Fruit fly (Drosophila melanogaster): ENCODE data around the gene ImpE2.

Gene ImpE2

dm6 chr3L:3518512-3519492, 6.3 kb upstream of the ImpE2 start (continued):
- no peak for TF ChIP-seq tna (GFP tag; IDR thresholded peaks at IDR 0.05; ENCODE audit: partially characterized antibody)
- TF ChIP-seq dati (GFP tag; IDR thresholded peaks at IDR 0.05): no peak
- peak; percentile 17 for TF ChIP-seq Nf-YB (GFP tag; optimal IDR thresholded peaks at IDR 0.05)
- no peak for TF ChIP-seq CG11085 (GFP tag; IDR thresholded peaks at IDR 0.05)
- TF ChIP-seq chn (GFP tag; optimal IDR thresholded peaks at IDR 0.05): no peak
- no peak for TF ChIP-seq E2f2 (GFP tag; IDR thresholded peaks at IDR 0.05)
- no peak for TF ChIP-seq ewg (GFP tag; optimal IDR thresholded peaks at IDR 0.05)
- no peak for TF ChIP-seq sob (GFP tag; IDR thresholded peaks at IDR 0.05)
- no peak for TF ChIP-seq cad (GFP tag; optimal IDR thresholded peaks at IDR 0.05)
- peak; percentile 12 for TF ChIP-seq fd64A (GFP tag; optimal IDR thresholded peaks at IDR 0.05)
- TF ChIP-seq hbn (GFP tag; IDR thresholded peaks at IDR 0.05; ENCODE audit: partially characterized antibody): no peak
- TF ChIP-seq CG10431 (GFP tag; optimal IDR thresholded peaks at IDR 0.05): no peak
- no peak for TF ChIP-seq Bdp1 (GFP tag; optimal IDR thresholded peaks at IDR 0.05)
- no peak for TF ChIP-seq CG31224 (GFP tag; IDR thresholded peaks at IDR 0.05)
- peak; percentile 18 for TF ChIP-seq bab2 (GFP tag; optimal IDR thresholded peaks at IDR 0.05)
- TF ChIP-seq ems (GFP tag; optimal IDR thresholded peaks at IDR 0.05): no peak
- no peak for TF ChIP-seq NK7.1 (GFP tag; optimal IDR thresholded peaks at IDR 0.05)
- TF ChIP-seq unc-4 (GFP tag; IDR thresholded peaks at IDR 0.05; ENCODE audit: partially characterized antibody): no peak
- TF ChIP-seq CG11723 (GFP tag; optimal IDR thresholded peaks at IDR 0.05): peak; percentile 36
- peak; percentile 22 for TF ChIP-seq CG4707 (GFP tag; optimal IDR thresholded peaks at IDR 0.05)
- TF ChIP-seq Hr39 (optimal IDR thresholded peaks at IDR 0.05): no peak
- TF ChIP-seq Sin3A (optimal IDR thresholded peaks at IDR 0.05): no peak
- no peak for TF ChIP-seq CG8944 (GFP tag; optimal IDR thresholded peaks at IDR 0.05)
- TF ChIP-seq CG10267 (tag; optimal IDR thresholded peaks at IDR 0.05): peak; percentile 8
- no peak for TF ChIP-seq CG17186 (GFP tag; optimal IDR thresholded peaks at IDR 0.05)
- TF ChIP-seq CG33557 (GFP tag; optimal IDR thresholded peaks at IDR 0.05): peak; percentile 63
- TF ChIP-seq CG6654 (GFP tag; optimal IDR thresholded peaks at IDR 0.05): no peak
- TF ChIP-seq B-H2 (GFP tag; optimal IDR thresholded peaks at IDR 0.05): no peak
- peak; percentile 48 for TF ChIP-seq CG18599 (GFP tag; optimal IDR thresholded peaks at IDR 0.05)
- no peak for TF ChIP-seq rib (GFP tag; IDR thresholded peaks at IDR 0.05)
- peak; percentile 39 for TF ChIP-seq CG18262 (tag; optimal IDR thresholded peaks at IDR 0.05)
- TF ChIP-seq Mrtf (GFP tag; IDR thresholded peaks at IDR 0.05): no peak
- TF ChIP-seq Med (GFP tag): peak; percentile 77
- TF ChIP-seq Fer2 (tag; optimal IDR thresholded peaks at IDR 0.05): no peak
- no peak for TF ChIP-seq dpn (GFP tag; optimal IDR thresholded peaks at IDR 0.05)
- no peak for TF ChIP-seq Hey (tag; optimal IDR thresholded peaks at IDR 0.05)
- no peak for TF ChIP-seq ro (GFP tag; IDR thresholded peaks at IDR 0.05)
- TF ChIP-seq CG14860 (GFP tag; IDR thresholded peaks at IDR 0.05; ENCODE audit: partially characterized antibody): no peak
- TF ChIP-seq CG5953 (GFP tag; IDR thresholded peaks at IDR 0.05): no peak
- TF ChIP-seq Atf6 (GFP tag; IDR thresholded peaks at IDR 0.05): no peak
- TF ChIP-seq Gug (GFP tag; IDR thresholded peaks at IDR 0.05): no peak
- TF ChIP-seq YL-1 (GFP tag; optimal IDR thresholded peaks at IDR 0.05): peak; percentile 18
- TF ChIP-seq CG11504 (tag; optimal IDR thresholded peaks at IDR 0.05): peak; percentile 4
- TF ChIP-seq ap (GFP tag; IDR thresholded peaks at IDR 0.05): no peak
- TF ChIP-seq Rfx (GFP tag; IDR thresholded peaks at IDR 0.05): peak; percentile 16; the same call in 1 of the 2 replicates
- TF ChIP-seq CG8765 (GFP tag; IDR thresholded peaks at IDR 0.05): no peak
- no peak for TF ChIP-seq CG3407 (GFP tag; optimal IDR thresholded peaks at IDR 0.05)
- TF ChIP-seq CG10565 (GFP tag; optimal IDR thresholded peaks at IDR 0.05): no peak
- no peak for TF ChIP-seq Atf-2 (GFP tag; optimal IDR thresholded peaks at IDR 0.05)
- no peak for TF ChIP-seq abd-A (tag; optimal IDR thresholded peaks at IDR 0.05)

All from whole organism, embryonic.